Worm (Caenorhabditis elegans) whole organism, mixed stage, embryonic: ENCODE data around the gene pmk-1.

Experiments used
- M03D4.4 ChIP-seq: sonication (generic microtip); optimal IDR thresholded peaks from 2 replicates; lab custom pipeline; 2017; ENCODE audit warnings: mild to moderate bottlenecking, missing genetic modification characterization, missing compliant biosample characterization
- blmp-1 ChIP-seq: fragments of 150-350 bp; optimal IDR thresholded peaks from 2 replicates; lab custom pipeline; 2014; ENCODE audit warnings: missing biosample characterization, missing genetic modification characterization
- ceh-39 ChIP-seq: fragments of 150-350 bp; optimal IDR thresholded peaks from 2 replicates; lab custom pipeline; 2014; ENCODE audit warnings: missing biosample characterization, missing genetic modification characterization
- ceh-43 ChIP-seq: fragments of 200-800 bp; sonication (Bioruptor generic); optimal IDR thresholded peaks from 2 replicates; lab custom pipeline; 2018; ENCODE audit warnings: mild to moderate bottlenecking, missing genetic modification characterization, moderate library complexity, missing compliant biosample characterization
- ceh-83 ChIP-seq: fragments of 200-800 bp; sonication (Bioruptor generic); optimal IDR thresholded peaks from 2 replicates; lab custom pipeline; 2018; ENCODE audit warnings: mild to moderate bottlenecking, missing genetic modification characterization, missing compliant biosample characterization
- ces-1 ChIP-seq: fragments of 150-350 bp; optimal IDR thresholded peaks from 2 replicates; lab custom pipeline; 2014; ENCODE audit warnings: missing biosample characterization, missing genetic modification reagents, missing genetic modification characterization
- drap-1 ChIP-seq: fragments of 200-800 bp; sonication (Bioruptor generic); optimal IDR thresholded peaks from 3 replicates; lab custom pipeline; 2018; ENCODE audit warnings: mild to moderate bottlenecking, missing genetic modification characterization, missing compliant biosample characterization
- elt-1 ChIP-seq: sonication (generic microtip); optimal IDR thresholded peaks from 2 replicates; lab custom pipeline; 2017; ENCODE audit warnings: missing genetic modification characterization, mild to moderate bottlenecking, missing compliant biosample characterization, antibody characterized with exemption, moderate library complexity, borderline replicate concordance; ENCODE audit not compliant: insufficient read depth
- elt-3 ChIP-seq: fragments of 150-350 bp; optimal IDR thresholded peaks from 2 replicates; lab custom pipeline; 2014; ENCODE audit warnings: missing biosample characterization, missing genetic modification characterization
- flh-1 ChIP-seq: fragments of 200-800 bp; sonication (Bioruptor generic); optimal IDR thresholded peaks from 2 replicates; lab custom pipeline; 2018; ENCODE audit warnings: mild to moderate bottlenecking, missing genetic modification characterization, moderate library complexity, missing compliant biosample characterization
- ham-2 ChIP-seq: fragments of 200-800 bp; sonication (Bioruptor generic); optimal IDR thresholded peaks from 2 replicates; lab custom pipeline; 2018; ENCODE audit warnings: mild to moderate bottlenecking, missing genetic modification characterization, missing compliant biosample characterization
- lin-13 ChIP-seq: fragments of 150-350 bp; optimal IDR thresholded peaks from 2 replicates; lab custom pipeline; 2014; ENCODE audit warnings: missing biosample characterization, missing genetic modification characterization
- lin-32 ChIP-seq: fragments of 200-800 bp; sonication (Bioruptor generic); optimal IDR thresholded peaks from 2 replicates; lab custom pipeline; 2018; ENCODE audit warnings: mild to moderate bottlenecking, missing genetic modification characterization, missing compliant biosample characterization
- lsy-2 ChIP-seq: fragments of 150-350 bp; optimal IDR thresholded peaks from 2 replicates; lab custom pipeline; 2014; ENCODE audit warnings: missing biosample characterization, missing genetic modification characterization
- mep-1 ChIP-seq: fragments of 150-350 bp; optimal IDR thresholded peaks from 2 replicates; lab custom pipeline; 2017; ENCODE audit warnings: missing biosample characterization, missing genetic modification reagents, missing genetic modification characterization, inconsistent platforms
- mls-2 ChIP-seq: sonication (generic microtip); optimal IDR thresholded peaks from 2 replicates; lab custom pipeline; 2016; ENCODE audit warnings: mild to moderate bottlenecking, missing genetic modification characterization, moderate library complexity, missing compliant biosample characterization
- nhr-12 ChIP-seq: fragments of 150-350 bp; optimal IDR thresholded peaks from 2 replicates; lab custom pipeline; 2014; ENCODE audit warnings: missing biosample characterization, missing genetic modification characterization
- nhr-2 ChIP-seq: fragments of 150-350 bp; optimal IDR thresholded peaks from 2 replicates; lab custom pipeline; 2014; ENCODE audit warnings: missing biosample characterization, missing genetic modification characterization
- nhr-237 ChIP-seq: fragments of 150-350 bp; optimal IDR thresholded peaks from 2 replicates; lab custom pipeline; 2014; ENCODE audit warnings: missing biosample characterization, missing genetic modification characterization
- nhr-28 ChIP-seq: fragments of 150-350 bp; optimal IDR thresholded peaks from 2 replicates; lab custom pipeline; 2014; ENCODE audit warnings: missing biosample characterization, missing genetic modification characterization
- pha-4 ChIP-seq: fragments of 150-350 bp; optimal IDR thresholded peaks from 2 replicates; lab custom pipeline; 2018; ENCODE audit warnings: missing biosample characterization, missing genetic modification reagents, missing genetic modification characterization
- snpc-4 ChIP-seq: fragments of 150-350 bp; optimal IDR thresholded peaks from 2 replicates; lab custom pipeline; 2014; ENCODE audit warnings: missing biosample characterization, missing genetic modification characterization
- sptf-1 ChIP-seq: sonication (generic microtip); optimal IDR thresholded peaks from 2 replicates; lab custom pipeline; 2017; ENCODE audit warnings: mild to moderate bottlenecking, missing genetic modification characterization, moderate library complexity, missing compliant biosample characterization
- tbx-8 ChIP-seq: fragments of 200-800 bp; sonication (Bioruptor generic); optimal IDR thresholded peaks from 2 replicates; lab custom pipeline; 2018; ENCODE audit warnings: mild to moderate bottlenecking, missing genetic modification characterization, moderate library complexity, missing compliant biosample characterization
- unc-120 ChIP-seq: sonication (generic microtip); optimal IDR thresholded peaks from 2 replicates; lab custom pipeline; 2017; ENCODE audit warnings: missing genetic modification characterization, missing compliant biosample characterization; ENCODE audit not compliant: poor library complexity, severe bottlenecking
- unc-39 ChIP-seq: fragments of 150-350 bp; optimal IDR thresholded peaks from 2 replicates; lab custom pipeline; 2014; ENCODE audit warnings: missing biosample characterization, missing genetic modification characterization
- unc-62 ChIP-seq: fragments of 150-350 bp; optimal IDR thresholded peaks from 2 replicates; lab custom pipeline; 2014; ENCODE audit warnings: missing biosample characterization, missing genetic modification reagents, missing genetic modification characterization
- zip-8 ChIP-seq: fragments of 150-350 bp; optimal IDR thresholded peaks from 2 replicates; lab custom pipeline; 2014; ENCODE audit warnings: missing biosample characterization, missing genetic modification characterization
- ztf-11 ChIP-seq: fragments of 150-350 bp; optimal IDR thresholded peaks from 2 replicates; lab custom pipeline; 2014; ENCODE audit warnings: missing biosample characterization, missing genetic modification characterization

The pmk-1 gene

ce11 chrIV:8112187-8112586 lies 36.4 kb upstream of the pmk-1 start, which contains the start of gene Y42H9AR.4:
Gene Y42H9AR.4, minus strand, starts transcription at chrIV:8112218.
- TF ChIP-seq unc-120 (tag; lab: Kevin White, UChicago) (peak; percentile 67), blmp-1 (tag; lab: Kevin White, UChicago) (peak; percentile 2), ham-2 (no peak), lin-32 (peak; percentile 65)

ce11 chrIV:8112646-8113045 lies 35.9 kb upstream of the pmk-1 start:
- TF ChIP-seq lsy-2 (tag; lab: Kevin White, UChicago) (no peak), lin-32 (no peak), ces-1 (GFP tag; lab: Kevin White, UChicago) (peak; percentile 31), M03D4.4 (tag; lab: Kevin White, UChicago) (no peak)

- TF ChIP-seq snpc-4 (tag; lab: Kevin White, UChicago) (no peak), lsy-2 (tag; lab: Kevin White, UChicago) (peak; percentile 48), ces-1 (GFP tag; lab: Kevin White, UChicago) (peak; percentile 67)
These were observed 35.4 kb upstream of the pmk-1 start, which contains the start of gene Y42H9AR.1 for ce11 chrIV:8113161-8113560. Gene Y42H9AR.1, plus strand, starts transcription at chrIV:8113393.

ce11 chrIV:8114535-8114934 lies 34.1 kb upstream of the pmk-1 start:
- no peak for TF ChIP-seq M03D4.4 (tag; lab: Kevin White, UChicago)
- no peak for TF ChIP-seq zip-8 (tag; lab: Kevin White, UChicago)
- no peak for TF ChIP-seq ham-2
- no peak for TF ChIP-seq elt-1 (tag; lab: Kevin White, UChicago)
- no peak for TF ChIP-seq unc-120 (tag; lab: Kevin White, UChicago)
- no peak for TF ChIP-seq nhr-237 (tag; lab: Kevin White, UChicago)
- no peak for TF ChIP-seq ceh-43 (GFP tag; lab: Kevin White, UChicago)
- no peak for TF ChIP-seq ces-1 (GFP tag; lab: Kevin White, UChicago)
- TF ChIP-seq pha-4 (tag; lab: Kevin White, UChicago): no peak
- TF ChIP-seq nhr-12 (tag; lab: Kevin White, UChicago): no peak

- TF ChIP-seq tbx-8 (GFP tag; lab: Kevin White, UChicago) (no peak), lsy-2 (tag; lab: Kevin White, UChicago) (no peak), ces-1 (GFP tag; lab: Kevin White, UChicago) (no peak), sptf-1 (tag; lab: Kevin White, UChicago) (no peak), mep-1 (tag; lab: Kevin White, UChicago) (no peak), snpc-4 (tag; lab: Kevin White, UChicago) (no peak), unc-120 (tag; lab: Kevin White, UChicago) (no peak), ceh-43 (GFP tag; lab: Kevin White, UChicago) (no peak), nhr-28 (no peak), ceh-83 (no peak), lin-13 (no peak), drap-1 (GFP tag; lab: Kevin White, UChicago) (no peak), ham-2 (no peak), mls-2 (tag; lab: Kevin White, UChicago) (no peak), unc-62 (no peak)
These were observed 33.1 kb upstream of the pmk-1 start, which contains the start of gene irld-8 for ce11 chrIV:8115462-8115861. Gene irld-8, plus strand, starts transcription at chrIV:8115762.

- TF ChIP-seq ceh-39 (no peak), flh-1 (no peak), elt-3 (tag; lab: Kevin White, UChicago) (no peak), ztf-11 (tag; lab: Kevin White, UChicago) (no peak), M03D4.4 (tag; lab: Kevin White, UChicago) (no peak), unc-39 (tag; lab: Kevin White, UChicago) (no peak), nhr-2 (tag; lab: Kevin White, UChicago) (no peak), lin-13 (no peak)
These were observed 29.8 kb upstream of the pmk-1 start, which contains the start of gene F42G8.8 for ce11 chrIV:8118790-8119189. Gene F42G8.8, plus strand, starts transcription at chrIV:8119090.
